Worm (Caenorhabditis elegans): Measurements from ENCODE around the gene B0524.3.
A peak's percentile ranks its signal among the peaks of the same experiment; 100 is the strongest.

B0524.3 gene

ce11 chrIII:1921136-1921680 lies 33.8 kb downstream of the B0524.3 start:
- TF ChIP-seq Y79H2A.3 (GFP tag; conservative IDR thresholded peaks at IDR 0.05) (no peak; the same call in 1 of the 2 replicates), pha-4 (tag; optimal IDR thresholded peaks at IDR 0.05) (peak; percentile 58), T26A5.8 (tag; optimal IDR thresholded peaks at IDR 0.05) (no peak), hmg-1.2 (GFP tag; IDR thresholded peaks at IDR 0.05) (peak; percentile 79), egl-44 (GFP tag; IDR thresholded peaks at IDR 0.05) (0 out of 2 replicates have a peak, but pooled peaks have one; percentile 19), Y53G8AR.9 (GFP tag; conservative IDR thresholded peaks at IDR 0.05) (peak; percentile 47; the same call in 1 of the 2 replicates), C17E4.6 (GFP tag; IDR thresholded peaks at IDR 0.05) (no peak), atf-7 (tag; optimal IDR thresholded peaks at IDR 0.05) (peak; percentile 98), attf-5 (GFP tag; optimal IDR thresholded peaks at IDR 0.05) (peak; percentile 96), lin-40 (tag; optimal IDR thresholded peaks at IDR 0.05) (peak; percentile 98), F39B2.1 (GFP tag; IDR thresholded peaks at IDR 0.05) (0 out of 2 replicates have a peak, but pooled peaks have one; percentile 8), F23B12.7 (tag; optimal IDR thresholded peaks at IDR 0.05; ENCODE audit: insufficient read depth) (peak; percentile 30), ceh-27 (GFP tag; optimal IDR thresholded peaks at IDR 0.05) (peak; percentile 93), T07F8.4 (tag; optimal IDR thresholded peaks at IDR 0.05) (peak; percentile 54), Y56A3A.18 (GFP tag; IDR thresholded peaks at IDR 0.05) (no peak), lin-26 (GFP tag; IDR thresholded peaks at IDR 0.05) (peak; percentile 76), B0035.1 (tag; optimal IDR thresholded peaks at IDR 0.05) (peak; percentile 79), rec-8 (tag; optimal IDR thresholded peaks at IDR 0.05) (peak in 1 of 2 experiments; percentile 26), bed-1 (GFP tag; IDR thresholded peaks at IDR 0.05) (0 out of 2 replicates have a peak, but pooled peaks have one; percentile 27), ztf-28 (GFP tag; IDR thresholded peaks at IDR 0.05) (no peak), rpc-1 (optimal IDR thresholded peaks at IDR 0.05) (no peak), rpc-1 (tag; optimal IDR thresholded peaks at IDR 0.05) (no peak), lir-1 (GFP tag; conservative IDR thresholded peaks at IDR 0.05) (peak; percentile 70), ztf-3 (GFP tag; optimal IDR thresholded peaks at IDR 0.05) (peak; percentile 93), pbrm-1 (GFP tag; IDR thresholded peaks at IDR 0.05) (peak; percentile 76), K12H6.12 (tag; optimal IDR thresholded peaks at IDR 0.05) (peak; percentile 99), akir-1 (GFP tag; optimal IDR thresholded peaks at IDR 0.05) (no peak), C06A6.2 (GFP tag; conservative IDR thresholded peaks at IDR 0.05) (peak; percentile 91), ztf-26 (tag; optimal IDR thresholded peaks at IDR 0.05) (peak; percentile 94), ccch-3 (GFP tag; optimal IDR thresholded peaks at IDR 0.05) (no peak), B0336.3 (GFP tag; IDR thresholded peaks at IDR 0.05) (peak; percentile 98), madf-3 (GFP tag; IDR thresholded peaks at IDR 0.05) (no peak), nhr-80 (tag; optimal IDR thresholded peaks at IDR 0.05) (peak; percentile 100), chd-7 (tag; optimal IDR thresholded peaks at IDR 0.05) (peak; percentile 98), D2030.7 (GFP tag; IDR thresholded peaks at IDR 0.05) (no peak), die-1 (tag; optimal IDR thresholded peaks at IDR 0.05) (peak; percentile 84), ekl-4 (GFP tag; IDR thresholded peaks at IDR 0.05) (peak; percentile 55; the same call in 1 of the 2 replicates), tbp1 (GFP tag; optimal IDR thresholded peaks at IDR 0.05) (peak; percentile 68), zim-3 (tag; optimal IDR thresholded peaks at IDR 0.05) (no peak), somi-1 (GFP tag; optimal IDR thresholded peaks at IDR 0.05) (peak; percentile 100), mcd-1 (GFP tag; IDR thresholded peaks at IDR 0.05) (peak; percentile 84), egrh-3 (GFP tag; IDR thresholded peaks at IDR 0.05) (peak; percentile 88), tbx-9 (tag; optimal IDR thresholded peaks at IDR 0.05; ENCODE audit: borderline replicate concordance) (no peak), F37B4.10 (GFP tag; IDR thresholded peaks at IDR 0.05) (no peak), hlh-26 (GFP tag; conservative IDR thresholded peaks at IDR 0.05) (no peak), lin-35 (GFP tag; optimal IDR thresholded peaks at IDR 0.05) (peak in 2 of 3 experiments; percentile 1 to 42), ceh-79 (tag; optimal IDR thresholded peaks at IDR 0.05) (peak; percentile 14), ztf-6 (GFP tag; IDR thresholded peaks at IDR 0.05) (peak; percentile 69; the same call in 1 of the 2 replicates)
